Worm (Caenorhabditis elegans) whole organism, L4 larva: Measurements from ENCODE around the gene srg-57.

Source experiments
- attf-4 ChIP-seq: sonication (generic microtip); optimal IDR thresholded peaks from 3 replicates; lab custom pipeline; 2017; ENCODE audit warnings: missing biosample characterization, missing genetic modification characterization
- ceh-82 ChIP-seq: sonication (generic microtip); optimal IDR thresholded peaks from 2 replicates; lab custom pipeline; 2017; ENCODE audit warnings: missing biosample characterization, missing genetic modification characterization
- duxl-1 ChIP-seq: sonication (generic microtip); optimal IDR thresholded peaks from 2 replicates; lab custom pipeline; 2016; ENCODE audit warnings: mild to moderate bottlenecking, missing genetic modification characterization, moderate library complexity, missing compliant biosample characterization; ENCODE audit not compliant: poor library complexity
- dve-1 ChIP-seq: sonication (generic microtip); optimal IDR thresholded peaks from 2 replicates; lab custom pipeline; 2017; ENCODE audit warnings: antibody characterized with exemption, mild to moderate bottlenecking, missing genetic modification characterization, missing compliant biosample characterization; ENCODE audit not compliant: insufficient read depth
- lin-13 ChIP-seq: fragments of 150-350 bp; optimal IDR thresholded peaks from 2 replicates; lab custom pipeline; 2014; ENCODE audit warnings: missing biosample characterization, missing genetic modification reagents, missing genetic modification characterization
- mxl-3 ChIP-seq: fragments of 200-800 bp; sonication (Bioruptor generic); optimal IDR thresholded peaks from 2 replicates; lab custom pipeline; 2018; ENCODE audit warnings: mild to moderate bottlenecking, missing genetic modification characterization, missing compliant biosample characterization
- nhr-237 ChIP-seq: sonication (generic microtip); optimal IDR thresholded peaks from 2 replicates; lab custom pipeline; 2017; ENCODE audit warnings: missing biosample characterization, missing genetic modification characterization
- nhr-25 ChIP-seq: sonication (generic microtip); optimal IDR thresholded peaks from 2 replicates; lab custom pipeline; 2017; ENCODE audit warnings: missing genetic modification characterization, mild to moderate bottlenecking, missing compliant biosample characterization, antibody characterized with exemption, moderate library complexity, borderline replicate concordance; ENCODE audit not compliant: insufficient read depth
- nhr-28 ChIP-seq: fragments of 150-350 bp; optimal IDR thresholded peaks from 2 replicates; lab custom pipeline; 2014; ENCODE audit warnings: missing biosample characterization, missing genetic modification characterization
- nhr-76 ChIP-seq: fragments of 150-350 bp; optimal IDR thresholded peaks from 2 replicates; lab custom pipeline; 2014; ENCODE audit warnings: missing biosample characterization, missing genetic modification characterization
- unc-130 ChIP-seq: sonication (generic microtip); optimal IDR thresholded peaks from 2 replicates; lab custom pipeline; 2016; ENCODE audit warnings: missing genetic modification reagents, missing genetic modification characterization, missing compliant biosample characterization
- unc-62 ChIP-seq, 3 experiments: fragments of 150-350 bp in 1 of 3; sonication (generic microtip); optimal IDR thresholded peaks in 2 of 3; peaks in 1 of 3; 1 replicate in 1 of 3; 2 replicates in 2 of 3; lab custom pipeline; 2014 to 2017; ENCODE audit warnings: missing biosample characterization in 3 of 3, missing genetic modification characterization in 3 of 3, missing genetic modification reagents in 3 of 3, missing genotype in 1 of 3
- ztf-11 ChIP-seq: fragments of 150-350 bp; optimal IDR thresholded peaks from 2 replicates; lab custom pipeline; 2014; ENCODE audit warnings: missing biosample characterization, missing genetic modification characterization

DNA sequence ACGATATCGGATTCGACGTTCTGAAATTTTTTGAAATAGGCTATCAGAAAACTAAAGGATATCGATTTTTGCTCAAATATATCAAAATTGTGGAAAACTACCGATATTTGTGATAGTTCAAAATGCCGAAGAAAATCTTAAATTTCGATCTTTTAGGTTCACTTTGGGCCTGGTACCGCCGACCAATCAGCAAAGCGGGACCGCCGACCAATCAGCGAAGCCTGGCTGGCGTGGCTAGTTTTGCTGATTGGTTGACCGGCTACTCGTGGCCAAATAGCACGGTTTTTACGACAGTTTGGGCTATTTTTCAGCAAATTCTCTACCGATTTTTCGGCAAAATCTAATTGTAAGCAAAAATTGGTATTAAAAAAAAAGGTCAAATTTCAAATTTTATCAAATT is 24.1 kb downstream of the srg-57 start:
- TF ChIP-seq ceh-82 (no peak), duxl-1 (no peak), ztf-11 (tag; lab: Kevin White, UChicago) (no peak), attf-4 (tag; lab: Kevin White, UChicago) (no peak), nhr-28 (tag; lab: Kevin White, UChicago) (no peak), nhr-25 (tag; lab: Kevin White, UChicago) (no peak), mxl-3 (no peak), unc-130 (no peak), nhr-76 (tag; lab: Kevin White, UChicago) (no peak), unc-62 (GFP tag; optimal IDR thresholded peaks at IDR 0.05 in 1 of 2; lab: Kevin White, UChicago) (no peak), unc-62 (tag; optimal IDR thresholded peaks at IDR 0.05; lab: Kevin White, UChicago) (no peak), lin-13 (GFP tag; lab: Kevin White, UChicago) (no peak), dve-1 (tag; lab: Kevin White, UChicago) (no peak), nhr-237 (no peak)
